Worm (Caenorhabditis elegans) whole organism, young adult: Measurements from ENCODE around the gene lelo-3.

ENCODE experiments used
- B0336.3 ChIP-seq: fragments of 200-800 bp; sonication (Bioruptor generic); IDR thresholded peaks from 2 replicates; pipeline ENCODE4 v1.3.6; 2022; ENCODE audit warnings: missing genetic modification characterization, missing compliant biosample characterization
- C17E4.6 ChIP-seq: fragments of 200-800 bp; sonication (Bioruptor generic); IDR thresholded peaks from 2 replicates; pipeline ENCODE4 v1.3.6; 2022; ENCODE audit warnings: missing genetic modification reagents, missing genetic modification characterization, missing compliant biosample characterization
- D2030.7 ChIP-seq: fragments of 200-800 bp; sonication (Bioruptor generic); IDR thresholded peaks from 2 replicates; pipeline ENCODE4 v1.3.6; 2022; ENCODE audit warnings: missing genetic modification reagents, missing genetic modification characterization, missing compliant biosample characterization
- F33H1.4 ChIP-seq: fragments of 200-800 bp; sonication (Bioruptor generic); IDR thresholded peaks from 2 replicates; pipeline ENCODE4 v1.3.6; 2022; ENCODE audit warnings: missing genetic modification reagents, missing genetic modification characterization, missing compliant biosample characterization
- F37B4.10 ChIP-seq: fragments of 200-800 bp; sonication (Bioruptor generic); IDR thresholded peaks from 2 replicates; pipeline ENCODE4 v1.3.6; 2022; ENCODE audit warnings: missing genetic modification characterization, missing compliant biosample characterization
- Y56A3A.18 ChIP-seq: fragments of 200-800 bp; sonication (Bioruptor generic); IDR thresholded peaks from 2 replicates; pipeline ENCODE4 v1.3.6; 2022; ENCODE audit warnings: missing genetic modification reagents, missing genetic modification characterization, missing compliant biosample characterization
- Y67H2A.10 ChIP-seq: fragments of 200-800 bp; sonication (Bioruptor generic); conservative IDR thresholded peaks from 2 replicates; pipeline ENCODE4 v1.3.6; 2022; ENCODE audit warnings: missing genetic modification reagents, missing genetic modification characterization, missing compliant biosample characterization
- Y79H2A.3 ChIP-seq: fragments of 200-800 bp; sonication (Bioruptor generic); conservative IDR thresholded peaks from 2 replicates; pipeline ENCODE4 v1.3.6; 2022; ENCODE audit warnings: missing genetic modification reagents, missing genetic modification characterization, missing compliant biosample characterization
- akir-1 ChIP-seq: fragments of 200-800 bp; sonication (Bioruptor generic); optimal IDR thresholded peaks from 2 replicates; lab custom pipeline; 2018; ENCODE audit warnings: mild to moderate bottlenecking, missing genetic modification characterization, moderate library complexity, missing compliant biosample characterization
- atf-7 ChIP-seq: sonication (generic microtip); optimal IDR thresholded peaks from 2 replicates; lab custom pipeline; 2017; ENCODE audit warnings: mild to moderate bottlenecking, missing genetic modification characterization, missing compliant biosample characterization
- athp-1 ChIP-seq: sonication (generic microtip); optimal IDR thresholded peaks from 2 replicates; lab custom pipeline; 2017; ENCODE audit warnings: mild to moderate bottlenecking, missing genetic modification characterization, missing compliant biosample characterization
- attf-5 ChIP-seq: fragments of 200-800 bp; sonication (Bioruptor generic); optimal IDR thresholded peaks from 2 replicates; lab custom pipeline; 2018; ENCODE audit warnings: mild to moderate bottlenecking, missing genetic modification characterization, missing compliant biosample characterization
- bed-1 ChIP-seq: fragments of 200-800 bp; sonication (Bioruptor generic); IDR thresholded peaks from 2 replicates; pipeline ENCODE4 v1.3.6; 2022; ENCODE audit warnings: missing genetic modification reagents, missing genetic modification characterization, missing compliant biosample characterization
- ccch-3 ChIP-seq: fragments of 200-800 bp; sonication (Bioruptor generic); optimal IDR thresholded peaks from 2 replicates; lab custom pipeline; 2018; ENCODE audit warnings: mild to moderate bottlenecking, missing genetic modification characterization, missing compliant biosample characterization
- cebp-1 ChIP-seq, 2 experiments: fragments of 200-800 bp in 1 of 2; sonication (Bioruptor generic) in 1 of 2; sonication (generic microtip) in 1 of 2; IDR thresholded peaks in 1 of 2; optimal IDR thresholded peaks in 1 of 2; 2 replicates each; pipeline versions ENCODE4 v1.3.6 to Lab custom; 2017 to 2022; ENCODE audit warnings: missing compliant biosample characterization in 2 of 2, missing genetic modification characterization in 2 of 2, mild to moderate bottlenecking in 1 of 2, missing genetic modification reagents in 1 of 2, moderate library complexity in 1 of 2
- ceh-100 ChIP-seq: fragments of 200-800 bp; sonication (Bioruptor generic); IDR thresholded peaks from 2 replicates; pipeline ENCODE4 v1.3.6; 2022; ENCODE audit warnings: missing genetic modification reagents, missing genetic modification characterization, missing compliant biosample characterization
- ceh-27 ChIP-seq: fragments of 200-800 bp; sonication (Bioruptor generic); optimal IDR thresholded peaks from 2 replicates; lab custom pipeline; 2018; ENCODE audit warnings: mild to moderate bottlenecking, missing genetic modification characterization, moderate library complexity, missing compliant biosample characterization
- die-1 ChIP-seq: sonication (generic microtip); optimal IDR thresholded peaks from 2 replicates; lab custom pipeline; 2016; ENCODE audit warnings: missing genotype, mild to moderate bottlenecking, missing genetic modification characterization, missing compliant biosample characterization
- dpl-1 ChIP-seq: fragments of 150-350 bp; optimal IDR thresholded peaks from 2 replicates; lab custom pipeline; 2014; ENCODE audit warnings: missing biosample characterization, missing genetic modification reagents, missing genetic modification characterization
- fkh-3 ChIP-seq: sonication (generic microtip); optimal IDR thresholded peaks from 2 replicates; lab custom pipeline; 2016; ENCODE audit warnings: mild to moderate bottlenecking, missing genetic modification characterization, missing compliant biosample characterization
- gei-17 ChIP-seq: fragments of 200-800 bp; sonication (Bioruptor generic); optimal IDR thresholded peaks from 2 replicates; lab custom pipeline; 2018; ENCODE audit warnings: mild to moderate bottlenecking, missing genetic modification characterization, missing compliant biosample characterization
- hsf-1 ChIP-seq: fragments of 200-800 bp; sonication (Bioruptor generic); IDR thresholded peaks from 2 replicates; pipeline ENCODE4 v1.3.6; 2022; ENCODE audit warnings: missing genetic modification reagents, missing genetic modification characterization, missing compliant biosample characterization
- lin-26 ChIP-seq: fragments of 200-800 bp; sonication (Bioruptor generic); IDR thresholded peaks from 2 replicates; pipeline ENCODE4 v1.3.6; 2022; ENCODE audit warnings: missing genetic modification reagents, missing genetic modification characterization, missing compliant biosample characterization
- lin-35 ChIP-seq, 3 experiments: fragments of 150-350 bp in 2 of 3; sonication (generic microtip) in 1 of 3; optimal IDR thresholded peaks; 2 replicates each; lab custom pipeline; 2014 to 2018; ENCODE audit warnings: missing biosample characterization in 3 of 3, missing genetic modification characterization in 3 of 3, missing genetic modification reagents in 3 of 3
- madf-3 ChIP-seq: fragments of 200-800 bp; sonication (Bioruptor generic); IDR thresholded peaks from 2 replicates; pipeline ENCODE4 v1.3.6; 2022; ENCODE audit warnings: missing genetic modification reagents, missing genetic modification characterization, missing compliant biosample characterization
- nfyb-1 ChIP-seq: fragments of 200-800 bp; sonication (Bioruptor generic); IDR thresholded peaks from 2 replicates; pipeline ENCODE4 v1.3.6; 2022; ENCODE audit warnings: missing genetic modification reagents, missing genetic modification characterization, missing compliant biosample characterization
- nhr-90 ChIP-seq: sonication (generic microtip); optimal IDR thresholded peaks from 2 replicates; lab custom pipeline; 2016; ENCODE audit warnings: missing genotype, mild to moderate bottlenecking, missing genetic modification characterization, missing compliant biosample characterization
- snpc-1.3 ChIP-seq: sonication (generic microtip); optimal IDR thresholded peaks from 2 replicates; lab custom pipeline; 2017; ENCODE audit warnings: missing genetic modification characterization, mild to moderate bottlenecking, missing compliant biosample characterization, antibody characterized with exemption, moderate library complexity, missing genotype, missing genetic modification reagents; ENCODE audit not compliant: insufficient read depth
- unc-62 ChIP-seq: fragments of 150-350 bp; optimal IDR thresholded peaks from 2 replicates; lab custom pipeline; 2014; ENCODE audit warnings: missing biosample characterization, missing genetic modification reagents, missing genetic modification characterization
- zfh-2 ChIP-seq: fragments of 200-800 bp; sonication (Bioruptor generic); conservative IDR thresholded peaks from 2 replicates; pipeline ENCODE4 v1.3.6; 2022; ENCODE audit warnings: missing genetic modification reagents, missing genetic modification characterization, missing compliant biosample characterization
- ztf-28 ChIP-seq: fragments of 200-800 bp; sonication (Bioruptor generic); IDR thresholded peaks from 2 replicates; pipeline ENCODE4 v1.3.6; 2022; ENCODE audit warnings: missing genetic modification reagents, missing genetic modification characterization, missing compliant biosample characterization
- ztf-3 ChIP-seq: fragments of 200-800 bp; sonication (Bioruptor generic); optimal IDR thresholded peaks from 2 replicates; lab custom pipeline; 2018; ENCODE audit warnings: mild to moderate bottlenecking, missing genetic modification characterization, missing compliant biosample characterization

The lelo-3 gene

ce11 chrX:6041995-6042481 is 19.7 kb upstream of the lelo-3 start (continued):
- TF ChIP-seq attf-5 (GFP tag; lab: Kevin White, UChicago): peak; percentile 49
- peak; percentile 29 for TF ChIP-seq nhr-90 (tag; lab: Kevin White, UChicago)
- peak; percentile 80 for TF ChIP-seq hsf-1 (GFP tag; lab: Robert Waterston, UW)
- no peak for TF ChIP-seq Y56A3A.18 (GFP tag; lab: Robert Waterston, UW)
- peak; percentile 3 for TF ChIP-seq die-1 (tag; lab: Kevin White, UChicago)
- TF ChIP-seq lin-26 (GFP tag; lab: Robert Waterston, UW): peak; percentile 51; the same call in 1 of the 2 replicates
- no peak for TF ChIP-seq ztf-3 (GFP tag; lab: Kevin White, UChicago)
- peak in 1 of 3 experiments; percentile 9 for TF ChIP-seq lin-35 (GFP tag; optimal IDR thresholded peaks at IDR 0.05; lab: Kevin White, UChicago)

- no peak for TF ChIP-seq ceh-27
- TF ChIP-seq hsf-1 (GFP tag; lab: Robert Waterston, UW): no peak
- 0 out of 2 replicates have a peak, but pooled peaks have one; percentile 15 for TF ChIP-seq madf-3 (GFP tag; lab: Robert Waterston, UW)
These were observed 18.7 kb upstream of the lelo-3 start for ce11 chrX:6041094-6041441.

- TF ChIP-seq D2030.7 (GFP tag; lab: Robert Waterston, UW): no peak
- peak; percentile 56; the same call in 1 of the 2 replicates for TF ChIP-seq nfyb-1 (GFP tag; lab: Robert Waterston, UW)
- peak; percentile 89 for TF ChIP-seq zfh-2 (GFP tag; lab: Robert Waterston, UW)
- TF ChIP-seq cebp-1 (GFP tag; IDR thresholded peaks at IDR 0.05; lab: Robert Waterston, UW): no peak
- peak; percentile 25 for TF ChIP-seq cebp-1 (tag; optimal IDR thresholded peaks at IDR 0.05; lab: Kevin White, UChicago)
- TF ChIP-seq attf-5 (GFP tag; lab: Kevin White, UChicago): peak; percentile 20
- TF ChIP-seq B0336.3: 0 out of 2 replicates have a peak, but pooled peaks have one; percentile 35
- TF ChIP-seq ceh-27: no peak
These were observed 18.2 kb upstream of the lelo-3 start for ce11 chrX:6040435-6041093.

- TF ChIP-seq F33H1.4 (GFP tag; lab: Robert Waterston, UW): no peak
- no peak for TF ChIP-seq fkh-3
- TF ChIP-seq ztf-28 (GFP tag; lab: Robert Waterston, UW): no peak
- TF ChIP-seq madf-3 (GFP tag; lab: Robert Waterston, UW): no peak
- no peak for TF ChIP-seq C17E4.6 (GFP tag; lab: Robert Waterston, UW)
- TF ChIP-seq akir-1 (GFP tag; lab: Kevin White, UChicago): no peak
- TF ChIP-seq, all 124 proteins: peak for 0
These were observed 17.2 kb upstream of the lelo-3 start, which contains the start of gene hsp-25 for ce11 chrX:6039544-6039943. Gene hsp-25, minus strand, starts transcription at chrX:6039644.

ce11 chrX:6031169-6031568 is 8.8 kb upstream of the lelo-3 start, which contains the start of gene ipp-5:
Gene ipp-5, plus strand, starts transcription at chrX:6031469.
- TF ChIP-seq ccch-3 (GFP tag; lab: Kevin White, UChicago) (no peak), ztf-28 (GFP tag; lab: Robert Waterston, UW) (no peak), snpc-1.3 (no peak), fkh-3 (no peak), atf-7 (tag; lab: Kevin White, UChicago) (no peak), unc-62 (no peak), Y79H2A.3 (no peak), F37B4.10 (GFP tag; lab: Robert Waterston, UW) (no peak)
- TF ChIP-seq, all 124 proteins: peak for 0

- TF ChIP-seq Y67H2A.10 (GFP tag; lab: Robert Waterston, UW) (no peak), dpl-1 (GFP tag; lab: Kevin White, UChicago) (no peak), ceh-100 (GFP tag; lab: Robert Waterston, UW) (no peak), bed-1 (GFP tag; lab: Robert Waterston, UW) (no peak), ztf-28 (GFP tag; lab: Robert Waterston, UW) (no peak), athp-1 (tag; lab: Kevin White, UChicago) (no peak), gei-17 (GFP tag; lab: Kevin White, UChicago) (no peak)
These were observed 6.7 kb upstream of the lelo-3 start for ce11 chrX:6029075-6029474.
